Worm (Caenorhabditis elegans) whole organism, early embryonic: ENCODE results near the gene lin-33.

Source experiments
- ama-1 ChIP-seq: fragments of 150-350 bp; optimal IDR thresholded peaks from 2 replicates; lab custom pipeline; 2014
- ceh-13 ChIP-seq: fragments of 200-800 bp; sonication (Bioruptor generic); optimal IDR thresholded peaks from 2 replicates; lab custom pipeline; 2018; ENCODE audit warnings: mild to moderate bottlenecking, missing genetic modification characterization, missing compliant biosample characterization
- ceh-36 ChIP-seq: sonication (generic microtip); optimal IDR thresholded peaks from 2 replicates; lab custom pipeline; 2016; ENCODE audit warnings: missing genetic modification characterization, inconsistent platforms, missing compliant biosample characterization
- sea-1 ChIP-seq: fragments of 200-800 bp; sonication (Bioruptor generic); conservative IDR thresholded peaks from 2 replicates; pipeline ENCODE4 v1.3.6; 2022; ENCODE audit warnings: missing genetic modification characterization, missing compliant biosample characterization
- tbx-11 ChIP-seq: fragments of 200-800 bp; sonication (Bioruptor generic); IDR thresholded peaks from 2 replicates; pipeline ENCODE4 v1.3.6; 2022; ENCODE audit warnings: missing genetic modification characterization, missing compliant biosample characterization

- no peak for TF ChIP-seq ceh-36 (tag; lab: Kevin White, UChicago)
- TF ChIP-seq sea-1 (GFP tag; lab: Robert Waterston, UW) = no peak
- no peak for TF ChIP-seq ama-1 (lab: Kevin White, UChicago)
- TF ChIP-seq tbx-11 (GFP tag; lab: Robert Waterston, UW) = no peak
- no peak for TF ChIP-seq ceh-13 (GFP tag; lab: Kevin White, UChicago)
Observed at ce11 chrIV:5915152-5915551, 15.3 kb upstream of the lin-33 start.
